Worm (Caenorhabditis elegans): Measurements from ENCODE around the gene srv-1.

srv-1 gene

DNA sequence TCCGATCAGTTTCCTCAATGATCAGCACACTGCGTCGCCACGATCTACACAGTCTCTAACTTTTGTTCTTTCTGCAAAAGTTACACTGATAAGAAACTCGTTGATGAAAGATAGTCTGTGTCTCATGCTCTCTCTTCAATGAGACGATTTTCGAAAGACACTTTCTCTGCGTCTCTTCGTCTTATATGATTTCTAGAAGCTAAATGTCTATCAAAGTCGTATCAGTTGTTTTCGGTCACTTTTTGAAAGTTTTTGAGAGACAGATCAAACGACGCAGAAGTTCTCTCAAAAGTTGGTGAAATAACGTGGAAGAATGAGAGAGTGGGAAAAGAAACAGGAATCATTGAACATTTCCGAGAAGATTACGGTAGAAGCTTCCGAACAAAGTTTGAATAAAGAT is 45.0 kb downstream of the srv-1 start:
- TF ChIP-seq cebp-1 (GFP tag; IDR thresholded peaks at IDR 0.05) (no peak), cebp-1 (tag; optimal IDR thresholded peaks at IDR 0.05) (peak; percentile 74), F33H1.4 (GFP tag; IDR thresholded peaks at IDR 0.05) (no peak), madf-6 (GFP tag; IDR thresholded peaks at IDR 0.05) (peak; percentile 31; the same call in 1 of the 2 replicates), tbp1 (GFP tag; optimal IDR thresholded peaks at IDR 0.05) (peak; percentile 54), snpc-4 (GFP tag; optimal IDR thresholded peaks at IDR 0.05) (no peak), snpc-4 (tag; optimal IDR thresholded peaks at IDR 0.05) (peak in 1 of 4 experiments; percentile 39), attf-5 (GFP tag; optimal IDR thresholded peaks at IDR 0.05) (peak; percentile 42), ama-1 (optimal IDR thresholded peaks at IDR 0.05) (no peak), ama-1 (GFP tag; optimal IDR thresholded peaks at IDR 0.05) (peak in 1 of 2 experiments; percentile 51), nfyb-1 (GFP tag; IDR thresholded peaks at IDR 0.05) (peak; percentile 45; the same call in 1 of the 2 replicates), lin-54 (GFP tag; optimal IDR thresholded peaks at IDR 0.05) (peak; percentile 47), rpc-1 (optimal IDR thresholded peaks at IDR 0.05) (no peak), rpc-1 (tag; optimal IDR thresholded peaks at IDR 0.05) (no peak), hmg-1.2 (GFP tag; IDR thresholded peaks at IDR 0.05) (peak; percentile 73), K12H6.12 (tag; optimal IDR thresholded peaks at IDR 0.05) (no peak), D2030.7 (GFP tag; IDR thresholded peaks at IDR 0.05) (no peak), B0035.1 (tag; optimal IDR thresholded peaks at IDR 0.05) (no peak), somi-1 (GFP tag; optimal IDR thresholded peaks at IDR 0.05) (peak; percentile 58), dox-1 (GFP tag; IDR thresholded peaks at IDR 0.05) (peak; percentile 47; the same call in 1 of the 2 replicates), atf-7 (tag; optimal IDR thresholded peaks at IDR 0.05) (peak; percentile 77), C06A6.2 (GFP tag; conservative IDR thresholded peaks at IDR 0.05) (0 out of 2 replicates have a peak, but pooled peaks have one; percentile 36), ztf-26 (tag; optimal IDR thresholded peaks at IDR 0.05) (peak; percentile 31), lin-40 (tag; optimal IDR thresholded peaks at IDR 0.05) (peak; percentile 74), hrde-1 (tag; optimal IDR thresholded peaks at IDR 0.05; ENCODE audit: borderline replicate concordance) (no peak), B0336.3 (GFP tag; IDR thresholded peaks at IDR 0.05) (peak; percentile 75), nhr-80 (tag; optimal IDR thresholded peaks at IDR 0.05) (peak; percentile 94), die-1 (tag; optimal IDR thresholded peaks at IDR 0.05) (peak; percentile 8), him-1 (tag; optimal IDR thresholded peaks at IDR 0.05) (peak; percentile 28), Y56A3A.18 (GFP tag; IDR thresholded peaks at IDR 0.05) (peak; percentile 72; the same call in 1 of the 2 replicates), chd-7 (tag; optimal IDR thresholded peaks at IDR 0.05) (peak; percentile 52), Y79H2A.3 (GFP tag; conservative IDR thresholded peaks at IDR 0.05) (no peak), lir-1 (GFP tag; conservative IDR thresholded peaks at IDR 0.05) (peak; percentile 25; the same call in 1 of the 2 replicates), ccch-3 (GFP tag; optimal IDR thresholded peaks at IDR 0.05) (no peak), pha-4 (tag; optimal IDR thresholded peaks at IDR 0.05) (peak; percentile 20), ets-4 (GFP tag; optimal IDR thresholded peaks at IDR 0.05) (peak; percentile 49), mcd-1 (GFP tag; IDR thresholded peaks at IDR 0.05) (peak; percentile 43; the same call in 1 of the 2 replicates), attf-6 (GFP tag; IDR thresholded peaks at IDR 0.05) (no peak), lin-26 (GFP tag; IDR thresholded peaks at IDR 0.05) (peak; percentile 41; the same call in 1 of the 2 replicates), unc-62 (GFP tag; optimal IDR thresholded peaks at IDR 0.05) (peak; percentile 85), ztf-22 (GFP tag; optimal IDR thresholded peaks at IDR 0.05) (peak; percentile 2)

DNA sequence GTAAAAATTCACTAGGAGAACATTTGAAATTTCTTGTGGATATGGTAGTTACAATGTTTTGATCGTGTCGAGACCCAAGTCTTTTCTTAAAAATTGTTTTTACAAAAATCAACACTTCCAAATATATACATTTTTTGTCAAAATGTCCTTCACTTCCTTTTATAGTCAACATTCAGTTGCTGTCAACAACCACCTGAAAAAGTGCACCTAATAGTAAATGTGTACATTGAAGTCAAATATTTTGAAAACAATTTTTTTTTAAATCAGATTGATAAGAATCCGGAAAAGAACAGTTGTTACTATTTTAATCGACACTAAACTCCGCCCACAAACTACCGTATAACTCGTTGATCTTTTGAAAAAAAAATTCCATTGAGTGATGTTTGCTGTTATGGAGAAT is 45.5 kb downstream of the srv-1 start:
- TF ChIP-seq gei-17 (GFP tag; optimal IDR thresholded peaks at IDR 0.05) (no peak), mcd-1 (GFP tag; IDR thresholded peaks at IDR 0.05) (no peak), Y53F4B.3 (GFP tag; IDR thresholded peaks at IDR 0.05) (no peak), mel-28 (tag; optimal IDR thresholded peaks at IDR 0.05; ENCODE audit: borderline replicate concordance) (no peak), lag-1 (GFP tag; IDR thresholded peaks at IDR 0.05) (no peak), dox-1 (GFP tag; IDR thresholded peaks at IDR 0.05) (no peak), athp-1 (tag; optimal IDR thresholded peaks at IDR 0.05) (no peak), sptf-2 (GFP tag; optimal IDR thresholded peaks at IDR 0.05) (no peak), ztf-18 (tag; optimal IDR thresholded peaks at IDR 0.05) (no peak), hmg-1.2 (GFP tag; IDR thresholded peaks at IDR 0.05) (no peak), ama-1 (optimal IDR thresholded peaks at IDR 0.05) (no peak), ama-1 (GFP tag; optimal IDR thresholded peaks at IDR 0.05) (no peak), Y67H2A.10 (GFP tag; conservative IDR thresholded peaks at IDR 0.05) (no peak), lsl-1 (GFP tag; optimal IDR thresholded peaks at IDR 0.05) (no peak), efl-1 (GFP tag; optimal IDR thresholded peaks at IDR 0.05) (no peak), die-1 (tag; optimal IDR thresholded peaks at IDR 0.05) (no peak), atf-7 (tag; optimal IDR thresholded peaks at IDR 0.05) (no peak)

Data from whole organism, young adult.